Worm (Caenorhabditis elegans): ENCODE measurements around the gene F26H11.4.

Gene F26H11.4

ce11 chrII:14408312-14408711, at the start of gene F26H11.4:
TSS of gene F26H11.4 (plus strand) at chrII:14408612.
- TF ChIP-seq Y53G8AR.9 (GFP tag; conservative IDR thresholded peaks at IDR 0.05) (no peak), attf-6 (GFP tag; IDR thresholded peaks at IDR 0.05) (no peak), lsl-1 (GFP tag; optimal IDR thresholded peaks at IDR 0.05) (peak; percentile 70)

ce11 chrII:14359007-14359406, 49.4 kb upstream of the F26H11.4 start:
- no peak for TF ChIP-seq dpl-1 (GFP tag; optimal IDR thresholded peaks at IDR 0.05)
- TF ChIP-seq snpc-1.1 (tag; optimal IDR thresholded peaks at IDR 0.05; ENCODE audit: insufficient read depth): peak; percentile 8

- TF ChIP-seq K12H6.12 (tag; optimal IDR thresholded peaks at IDR 0.05): no peak
- TF ChIP-seq him-1 (tag; optimal IDR thresholded peaks at IDR 0.05): no peak
- TF ChIP-seq F10E7.11 (tag; optimal IDR thresholded peaks at IDR 0.05): no peak
- no peak for TF ChIP-seq lin-54 (GFP tag; optimal IDR thresholded peaks at IDR 0.05)
- peak; percentile 52; the same call in 1 of the 2 replicates for TF ChIP-seq zfh-2 (GFP tag; conservative IDR thresholded peaks at IDR 0.05)
- no peak for TF ChIP-seq mcd-1 (GFP tag; IDR thresholded peaks at IDR 0.05)
- no peak for TF ChIP-seq D2030.7 (GFP tag; IDR thresholded peaks at IDR 0.05)
- 0 out of 2 replicates have a peak, but pooled peaks have one; percentile 4 for TF ChIP-seq bed-1 (GFP tag; IDR thresholded peaks at IDR 0.05)
- no peak for TF ChIP-seq athp-1 (tag; optimal IDR thresholded peaks at IDR 0.05)
- no peak for TF ChIP-seq die-1 (tag; optimal IDR thresholded peaks at IDR 0.05)
- TF ChIP-seq nhr-90 (tag; optimal IDR thresholded peaks at IDR 0.05): no peak
Observed at ce11 chrII:14360675-14361074, 47.7 kb upstream of the F26H11.4 start.

ce11 chrII:14361719-14362118, 46.7 kb upstream of the F26H11.4 start, which contains the start of gene tebp-1:
TSS of gene tebp-1 (plus strand) at chrII:14362019.
- TF ChIP-seq Y53G8AR.9 (GFP tag; conservative IDR thresholded peaks at IDR 0.05): no peak
- TF ChIP-seq F33H1.4 (GFP tag; IDR thresholded peaks at IDR 0.05): no peak
- TF ChIP-seq bed-2 (GFP tag; IDR thresholded peaks at IDR 0.05): no peak
- no peak for TF ChIP-seq Y79H2A.3 (GFP tag; conservative IDR thresholded peaks at IDR 0.05)
- TF ChIP-seq Y67H2A.10 (GFP tag; conservative IDR thresholded peaks at IDR 0.05): no peak
- no peak for TF ChIP-seq let-526 (GFP tag; IDR thresholded peaks at IDR 0.05)

ce11 chrII:14365182-14365751, 43.1 kb upstream of the F26H11.4 start, which contains the start of gene imb-2:
TSS of gene imb-2 (plus strand) at chrII:14365701.
- TF ChIP-seq zim-3 (tag; optimal IDR thresholded peaks at IDR 0.05): no peak
- TF ChIP-seq hrde-1 (tag; optimal IDR thresholded peaks at IDR 0.05; ENCODE audit: borderline replicate concordance): peak; percentile 1
- no peak for TF ChIP-seq somi-1 (GFP tag; optimal IDR thresholded peaks at IDR 0.05)
- TF ChIP-seq dox-1 (GFP tag; IDR thresholded peaks at IDR 0.05): peak; percentile 54
- TF ChIP-seq tbp1 (GFP tag; optimal IDR thresholded peaks at IDR 0.05): peak; percentile 9
- no peak for TF ChIP-seq die-1 (tag; optimal IDR thresholded peaks at IDR 0.05)
- peak in 1 of 3 experiments; percentile 73 for TF ChIP-seq lin-35 (GFP tag; optimal IDR thresholded peaks at IDR 0.05)
- 0 out of 2 replicates have a peak, but pooled peaks have one; percentile 17 for TF ChIP-seq rcor-1 (GFP tag; IDR thresholded peaks at IDR 0.05)
- TF ChIP-seq snpc-1.3 (tag; optimal IDR thresholded peaks at IDR 0.05; ENCODE audit: insufficient read depth): peak; percentile 2
- TF ChIP-seq zfh-2 (GFP tag; conservative IDR thresholded peaks at IDR 0.05): peak; percentile 61
- TF ChIP-seq fkh-3 (tag; optimal IDR thresholded peaks at IDR 0.05): no peak
- peak; percentile 40; the same call in 1 of the 2 replicates for TF ChIP-seq D2030.7 (GFP tag; IDR thresholded peaks at IDR 0.05)
- peak; percentile 39 for TF ChIP-seq dpl-1 (GFP tag; optimal IDR thresholded peaks at IDR 0.05)
- peak; percentile 89 for TF ChIP-seq attf-5 (GFP tag; optimal IDR thresholded peaks at IDR 0.05)
- no peak for TF ChIP-seq cebp-1 (GFP tag; IDR thresholded peaks at IDR 0.05)
- peak; percentile 38 for TF ChIP-seq cebp-1 (tag; optimal IDR thresholded peaks at IDR 0.05)
- TF ChIP-seq F33H1.4 (GFP tag; IDR thresholded peaks at IDR 0.05): peak; percentile 86
- peak; percentile 88 for TF ChIP-seq lsl-1 (GFP tag; optimal IDR thresholded peaks at IDR 0.05)
- TF ChIP-seq efl-1 (GFP tag; optimal IDR thresholded peaks at IDR 0.05): peak; percentile 40
- TF ChIP-seq madf-6 (GFP tag; IDR thresholded peaks at IDR 0.05): peak; percentile 84
- TF ChIP-seq unc-62 (GFP tag; optimal IDR thresholded peaks at IDR 0.05): no peak
- TF ChIP-seq snpc-4 (GFP tag; optimal IDR thresholded peaks at IDR 0.05): no peak
- TF ChIP-seq snpc-4 (tag; optimal IDR thresholded peaks at IDR 0.05): peak in 2 of 4 experiments; percentile 20 to 38
- TF ChIP-seq K12H6.12 (tag; optimal IDR thresholded peaks at IDR 0.05): peak; percentile 60
- TF ChIP-seq unc-130 (GFP tag; optimal IDR thresholded peaks at IDR 0.05): peak; percentile 12
- no peak for TF ChIP-seq ceh-100 (GFP tag; IDR thresholded peaks at IDR 0.05)
- peak; percentile 3 for TF ChIP-seq him-1 (tag; optimal IDR thresholded peaks at IDR 0.05)

Data from whole organism, young adult.